Worm (Caenorhabditis elegans) whole organism, young adult: Measurements from ENCODE around the gene rab-21.
A peak's percentile ranks its signal among the peaks of the same experiment; 100 is the strongest.

Experiments
- B0035.1 ChIP-seq: sonication (generic microtip); optimal IDR thresholded peaks from 2 replicates; lab custom pipeline; 2016; ENCODE audit warnings: missing genetic modification characterization, mild to moderate bottlenecking, missing compliant biosample characterization, missing genotype, missing genetic modification reagents
- C17E4.6 ChIP-seq: fragments of 200-800 bp; sonication (Bioruptor generic); IDR thresholded peaks from 2 replicates; pipeline ENCODE4 v1.3.6; 2022; ENCODE audit warnings: missing genetic modification reagents, missing genetic modification characterization, missing compliant biosample characterization
- F10E7.11 ChIP-seq: sonication (generic microtip); optimal IDR thresholded peaks from 2 replicates; lab custom pipeline; 2017; ENCODE audit warnings: mild to moderate bottlenecking, missing genetic modification characterization, moderate library complexity, missing compliant biosample characterization
- F23B12.7 ChIP-seq: sonication (generic microtip); optimal IDR thresholded peaks from 2 replicates; lab custom pipeline; 2017; ENCODE audit warnings: missing genetic modification characterization, mild to moderate bottlenecking, missing compliant biosample characterization, antibody characterized with exemption, moderate library complexity; ENCODE audit not compliant: insufficient read depth
- F39B2.1 ChIP-seq: fragments of 200-800 bp; sonication (Bioruptor generic); IDR thresholded peaks from 2 replicates; pipeline ENCODE4 v1.3.6; 2022; ENCODE audit warnings: missing genetic modification reagents, missing genetic modification characterization, missing compliant biosample characterization
- T26A5.8 ChIP-seq: sonication (generic microtip); optimal IDR thresholded peaks from 2 replicates; lab custom pipeline; 2016; ENCODE audit warnings: missing genetic modification characterization, missing compliant biosample characterization
- Y53G8AR.9 ChIP-seq: fragments of 200-800 bp; sonication (Bioruptor generic); conservative IDR thresholded peaks from 2 replicates; pipeline ENCODE4 v1.3.6; 2022; ENCODE audit warnings: missing genetic modification reagents, missing genetic modification characterization, missing compliant biosample characterization
- akir-1 ChIP-seq: fragments of 200-800 bp; sonication (Bioruptor generic); optimal IDR thresholded peaks from 2 replicates; lab custom pipeline; 2018; ENCODE audit warnings: mild to moderate bottlenecking, missing genetic modification characterization, moderate library complexity, missing compliant biosample characterization
- ama-1 ChIP-seq, 3 experiments: fragments of 150-350 bp in 1 of 3; sonication (generic microtip) in 2 of 3; optimal IDR thresholded peaks; 2 replicates each; lab custom pipeline; 2014 to 2018; ENCODE audit warnings: missing biosample characterization in 2 of 3, missing genetic modification characterization in 2 of 3, missing genetic modification reagents in 2 of 3
- athp-1 ChIP-seq: sonication (generic microtip); optimal IDR thresholded peaks from 2 replicates; lab custom pipeline; 2017; ENCODE audit warnings: mild to moderate bottlenecking, missing genetic modification characterization, missing compliant biosample characterization
- bed-2 ChIP-seq: fragments of 200-800 bp; sonication (Bioruptor generic); IDR thresholded peaks from 2 replicates; pipeline ENCODE4 v1.3.6; 2022; ENCODE audit warnings: missing genetic modification reagents, missing genetic modification characterization, missing compliant biosample characterization
- ccch-3 ChIP-seq: fragments of 200-800 bp; sonication (Bioruptor generic); optimal IDR thresholded peaks from 2 replicates; lab custom pipeline; 2018; ENCODE audit warnings: mild to moderate bottlenecking, missing genetic modification characterization, missing compliant biosample characterization
- cebp-1 ChIP-seq, 2 experiments: fragments of 200-800 bp in 1 of 2; sonication (Bioruptor generic) in 1 of 2; sonication (generic microtip) in 1 of 2; IDR thresholded peaks in 1 of 2; optimal IDR thresholded peaks in 1 of 2; 2 replicates each; pipeline versions ENCODE4 v1.3.6 to Lab custom; 2017 to 2022; ENCODE audit warnings: missing compliant biosample characterization in 2 of 2, missing genetic modification characterization in 2 of 2, mild to moderate bottlenecking in 1 of 2, missing genetic modification reagents in 1 of 2, moderate library complexity in 1 of 2
- ceh-100 ChIP-seq: fragments of 200-800 bp; sonication (Bioruptor generic); IDR thresholded peaks from 2 replicates; pipeline ENCODE4 v1.3.6; 2022; ENCODE audit warnings: missing genetic modification reagents, missing genetic modification characterization, missing compliant biosample characterization
- ceh-27 ChIP-seq: fragments of 200-800 bp; sonication (Bioruptor generic); optimal IDR thresholded peaks from 2 replicates; lab custom pipeline; 2018; ENCODE audit warnings: mild to moderate bottlenecking, missing genetic modification characterization, moderate library complexity, missing compliant biosample characterization
- dox-1 ChIP-seq: fragments of 200-800 bp; sonication (Bioruptor generic); IDR thresholded peaks from 2 replicates; pipeline ENCODE4 v1.3.6; 2022; ENCODE audit warnings: missing genetic modification reagents, missing genetic modification characterization, missing compliant biosample characterization
- ets-4 ChIP-seq: fragments of 200-800 bp; sonication (Bioruptor generic); optimal IDR thresholded peaks from 2 replicates; lab custom pipeline; 2018; ENCODE audit warnings: mild to moderate bottlenecking, missing genetic modification characterization, missing compliant biosample characterization
- him-1 ChIP-seq: sonication (generic microtip); optimal IDR thresholded peaks from 2 replicates; lab custom pipeline; 2016; ENCODE audit warnings: missing genotype, missing genetic modification reagents, missing genetic modification characterization, missing compliant biosample characterization
- hmg-1.2 ChIP-seq: fragments of 200-800 bp; sonication (Bioruptor generic); IDR thresholded peaks from 2 replicates; pipeline ENCODE4 v1.3.6; 2022; ENCODE audit warnings: missing genetic modification reagents, missing genetic modification characterization, missing compliant biosample characterization
- hmg-20 ChIP-seq: fragments of 200-800 bp; sonication (Bioruptor generic); IDR thresholded peaks from 2 replicates; pipeline ENCODE4 v1.3.6; 2022; ENCODE audit warnings: missing genetic modification reagents, missing genetic modification characterization, missing compliant biosample characterization
- hsf-1 ChIP-seq: fragments of 200-800 bp; sonication (Bioruptor generic); IDR thresholded peaks from 2 replicates; pipeline ENCODE4 v1.3.6; 2022; ENCODE audit warnings: missing genetic modification reagents, missing genetic modification characterization, missing compliant biosample characterization
- lag-1 ChIP-seq: fragments of 200-800 bp; sonication (Bioruptor generic); IDR thresholded peaks from 2 replicates; pipeline ENCODE4 v1.3.6; 2022; ENCODE audit warnings: missing genetic modification reagents, missing genetic modification characterization, missing compliant biosample characterization
- let-526 ChIP-seq: fragments of 200-800 bp; sonication (Bioruptor generic); IDR thresholded peaks from 2 replicates; pipeline ENCODE4 v1.3.6; 2022; ENCODE audit warnings: missing genetic modification reagents, missing genetic modification characterization, missing compliant biosample characterization
- lir-1 ChIP-seq: fragments of 200-800 bp; sonication (Bioruptor generic); conservative IDR thresholded peaks from 2 replicates; pipeline ENCODE4 v1.3.6; 2022; ENCODE audit warnings: missing genetic modification reagents, missing genetic modification characterization, missing compliant biosample characterization
- lsy-27 ChIP-seq: sonication (generic microtip); optimal IDR thresholded peaks from 2 replicates; lab custom pipeline; 2017; ENCODE audit warnings: missing genetic modification characterization, mild to moderate bottlenecking, missing compliant biosample characterization, antibody characterized with exemption, missing genotype, borderline replicate concordance; ENCODE audit not compliant: insufficient read depth
- mel-28 ChIP-seq: sonication (generic microtip); optimal IDR thresholded peaks from 2 replicates; lab custom pipeline; 2016; ENCODE audit warnings: borderline replicate concordance, mild to moderate bottlenecking, missing genetic modification characterization, missing compliant biosample characterization
- mxl-1 ChIP-seq: sonication (generic microtip); optimal IDR thresholded peaks from 2 replicates; lab custom pipeline; 2016; ENCODE audit warnings: missing genetic modification characterization, missing compliant biosample characterization
- nfyb-1 ChIP-seq: fragments of 200-800 bp; sonication (Bioruptor generic); IDR thresholded peaks from 2 replicates; pipeline ENCODE4 v1.3.6; 2022; ENCODE audit warnings: missing genetic modification reagents, missing genetic modification characterization, missing compliant biosample characterization
- nhr-27 ChIP-seq: fragments of 200-800 bp; sonication (Bioruptor generic); optimal IDR thresholded peaks from 2 replicates; lab custom pipeline; 2018; ENCODE audit warnings: mild to moderate bottlenecking, missing genetic modification characterization, moderate library complexity, missing compliant biosample characterization
- nhr-80 ChIP-seq: sonication (generic microtip); optimal IDR thresholded peaks from 2 replicates; lab custom pipeline; 2016; ENCODE audit warnings: missing genetic modification characterization, missing compliant biosample characterization
- pbrm-1 ChIP-seq: fragments of 200-800 bp; sonication (Bioruptor generic); IDR thresholded peaks from 2 replicates; pipeline ENCODE4 v1.3.6; 2022; ENCODE audit warnings: missing genetic modification reagents, missing genetic modification characterization, missing compliant biosample characterization
- rcor-1 ChIP-seq: fragments of 200-800 bp; sonication (Bioruptor generic); IDR thresholded peaks from 2 replicates; pipeline ENCODE4 v1.3.6; 2022; ENCODE audit warnings: missing genetic modification reagents, missing genetic modification characterization, missing compliant biosample characterization
- rec-8 ChIP-seq, 2 experiments: sonication (generic microtip); optimal IDR thresholded peaks; 2 replicates each; lab custom pipeline; 2016; ENCODE audit warnings: mild to moderate bottlenecking in 2 of 2, missing genetic modification characterization in 2 of 2, missing genetic modification reagents in 2 of 2, missing genotype in 2 of 2, missing biosample characterization in 1 of 2, missing compliant biosample characterization in 1 of 2, moderate library complexity in 1 of 2
- rpc-1 ChIP-seq, 2 experiments: fragments of 150-350 bp in 1 of 2; sonication (generic microtip) in 1 of 2; optimal IDR thresholded peaks; 2 replicates each; lab custom pipeline; 2014 to 2018; ENCODE audit warnings: missing biosample characterization in 1 of 2, missing genetic modification characterization in 1 of 2, missing genetic modification reagents in 1 of 2, missing genotype in 1 of 2
- sea-2 ChIP-seq: fragments of 200-800 bp; sonication (Bioruptor generic); IDR thresholded peaks from 2 replicates; pipeline ENCODE4 v1.3.6; 2022; ENCODE audit warnings: missing genetic modification characterization, missing compliant biosample characterization
- snpc-1.3 ChIP-seq: sonication (generic microtip); optimal IDR thresholded peaks from 2 replicates; lab custom pipeline; 2017; ENCODE audit warnings: missing genetic modification characterization, mild to moderate bottlenecking, missing compliant biosample characterization, antibody characterized with exemption, moderate library complexity, missing genotype, missing genetic modification reagents; ENCODE audit not compliant: insufficient read depth
- snpc-3.4 ChIP-seq: sonication (generic microtip); optimal IDR thresholded peaks from 2 replicates; lab custom pipeline; 2017; ENCODE audit warnings: missing genetic modification characterization, mild to moderate bottlenecking, missing compliant biosample characterization, antibody characterized with exemption, moderate library complexity, missing genotype, missing genetic modification reagents
- tbp1 ChIP-seq: fragments of 200-800 bp; sonication (Bioruptor generic); optimal IDR thresholded peaks from 2 replicates; lab custom pipeline; 2018; ENCODE audit warnings: mild to moderate bottlenecking, missing genetic modification characterization, missing compliant biosample characterization
- tbx-9 ChIP-seq: sonication (generic microtip); optimal IDR thresholded peaks from 2 replicates; lab custom pipeline; 2016; ENCODE audit warnings: borderline replicate concordance, missing genetic modification characterization, inconsistent platforms, missing compliant biosample characterization
- tlf-1 ChIP-seq: fragments of 200-800 bp; sonication (Bioruptor generic); optimal IDR thresholded peaks from 2 replicates; lab custom pipeline; 2018; ENCODE audit warnings: mild to moderate bottlenecking, missing genetic modification characterization, missing compliant biosample characterization
- unc-62 ChIP-seq: fragments of 150-350 bp; optimal IDR thresholded peaks from 2 replicates; lab custom pipeline; 2014; ENCODE audit warnings: missing biosample characterization, missing genetic modification reagents, missing genetic modification characterization
- ztf-18 ChIP-seq: sonication (generic microtip); optimal IDR thresholded peaks from 2 replicates; lab custom pipeline; 2016; ENCODE audit warnings: missing genotype, mild to moderate bottlenecking, missing genetic modification characterization, missing compliant biosample characterization
- ztf-25 ChIP-seq: fragments of 200-800 bp; sonication (Bioruptor generic); IDR thresholded peaks from 2 replicates; pipeline ENCODE4 v1.3.6; 2022; ENCODE audit warnings: missing genetic modification reagents, missing genetic modification characterization, missing compliant biosample characterization

Gene rab-21

DNA sequence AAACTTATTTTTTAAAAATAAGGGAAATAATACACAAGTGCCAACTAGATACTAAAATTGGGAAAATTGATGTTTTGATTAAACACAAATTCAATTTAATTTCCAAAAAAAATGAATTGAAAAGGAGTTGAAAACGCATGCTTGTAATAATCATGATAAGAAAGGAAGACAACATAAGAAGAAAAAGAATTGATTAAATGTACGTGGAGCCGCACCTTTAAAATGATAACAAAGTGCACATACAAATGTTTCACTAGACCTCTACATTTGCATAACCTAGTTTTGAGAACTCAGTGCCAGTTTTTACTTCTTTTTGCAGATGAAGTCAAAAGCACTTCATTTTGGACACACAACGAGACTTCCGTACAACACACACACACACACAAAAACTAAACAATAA is 46.9 kb upstream of the rab-21 start:
- TF ChIP-seq nhr-80 (peak; percentile 55), B0035.1 (no peak)

DNA sequence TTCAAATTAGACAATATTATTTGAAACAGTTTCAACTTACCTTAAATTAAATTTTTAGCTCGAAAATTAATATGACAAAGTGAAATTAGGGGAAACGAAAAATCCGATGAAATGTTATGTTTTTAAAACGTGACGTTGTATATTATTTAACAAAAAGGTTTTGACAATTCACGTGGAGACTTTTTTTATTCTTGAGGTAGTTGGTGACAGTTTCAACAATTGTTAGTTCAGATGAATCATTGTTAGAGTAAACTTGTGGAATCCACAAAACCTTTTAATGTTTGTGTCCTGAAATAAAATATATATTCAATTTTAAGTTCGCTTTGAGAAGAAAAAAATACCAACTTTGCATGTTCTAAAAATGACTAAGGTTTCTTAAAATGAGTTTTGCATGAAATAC is 44.7 kb upstream of the rab-21 start, which contains the start of gene fut-1:
TSS of gene fut-1 (minus strand) at position 101 of the 400 bp plus-strand sequence.
- TF ChIP-seq ztf-25 (GFP tag; lab: Robert Waterston, UW), result no peak
- TF ChIP-seq T26A5.8 (tag; lab: Kevin White, UChicago), result no peak
- TF ChIP-seq sea-2, result no peak
- TF ChIP-seq mxl-1 (tag; lab: Kevin White, UChicago), result no peak
- no peak for TF ChIP-seq nhr-27
- TF ChIP-seq tbx-9 (tag; lab: Kevin White, UChicago), result no peak
- no peak for TF ChIP-seq rpc-1 (optimal IDR thresholded peaks at IDR 0.05; lab: Kevin White, UChicago)
- no peak for TF ChIP-seq rpc-1 (tag; optimal IDR thresholded peaks at IDR 0.05; lab: Kevin White, UChicago)
- TF ChIP-seq ceh-100 (GFP tag; lab: Robert Waterston, UW), result no peak
- TF ChIP-seq ztf-18 (tag; lab: Kevin White, UChicago), result no peak
- TF ChIP-seq ceh-27 (GFP tag; lab: Kevin White, UChicago), result no peak
- TF ChIP-seq bed-2 (GFP tag; lab: Robert Waterston, UW), result no peak
- TF ChIP-seq rec-8 (tag; optimal IDR thresholded peaks at IDR 0.05; lab: Kevin White, UChicago), result no peak
- TF ChIP-seq snpc-3.4 (tag; lab: Kevin White, UChicago), result no peak
- no peak for TF ChIP-seq dox-1 (GFP tag; lab: Robert Waterston, UW)
- TF ChIP-seq him-1, result no peak
- TF ChIP-seq, all 124 proteins: peak for 0

DNA sequence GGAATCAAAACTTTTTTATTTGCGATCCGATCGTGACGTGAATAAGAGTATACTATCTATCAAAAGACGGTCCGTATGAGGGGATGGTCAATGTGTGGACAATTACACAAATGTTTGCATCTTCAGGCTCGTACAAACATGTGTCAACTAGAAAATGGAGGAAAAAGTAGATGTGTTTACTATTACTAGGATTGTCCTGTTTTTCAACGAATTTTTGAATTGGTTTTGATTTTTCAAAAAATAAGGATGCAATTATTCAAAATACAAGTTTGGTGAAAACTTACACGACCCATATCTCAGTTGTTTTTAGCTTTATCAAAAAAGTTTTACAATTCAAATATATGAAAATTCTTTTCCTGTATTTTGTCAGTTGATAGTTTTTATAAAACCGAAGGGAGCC is 40.5 kb upstream of the rab-21 start, which contains the start of gene K08F8.7:
TSS of gene K08F8.7 (minus strand) at position 101 of the 400 bp plus-strand sequence.
- no peak for TF ChIP-seq akir-1
- TF ChIP-seq ama-1 (optimal IDR thresholded peaks at IDR 0.05; lab: Kevin White, UChicago), result no peak
- TF ChIP-seq ama-1 (GFP tag; optimal IDR thresholded peaks at IDR 0.05; lab: Kevin White, UChicago), result no peak
- TF ChIP-seq lsy-27 (tag; lab: Kevin White, UChicago), result no peak
- TF ChIP-seq C17E4.6 (GFP tag; lab: Robert Waterston, UW), result no peak
- TF ChIP-seq unc-62 (GFP tag; lab: Kevin White, UChicago), result no peak
- TF ChIP-seq tlf-1, result no peak
- no peak for TF ChIP-seq F39B2.1 (GFP tag; lab: Robert Waterston, UW)
- TF ChIP-seq ets-4 (GFP tag; lab: Kevin White, UChicago), result no peak
- no peak for TF ChIP-seq F23B12.7 (tag; lab: Kevin White, UChicago)
- TF ChIP-seq rpc-1 (optimal IDR thresholded peaks at IDR 0.05; lab: Kevin White, UChicago), result no peak
- TF ChIP-seq rpc-1 (tag; optimal IDR thresholded peaks at IDR 0.05; lab: Kevin White, UChicago), result no peak
- TF ChIP-seq hsf-1, result no peak
- no peak for TF ChIP-seq rcor-1 (GFP tag; lab: Robert Waterston, UW)
- TF ChIP-seq pbrm-1 (GFP tag; lab: Robert Waterston, UW), result no peak
- TF ChIP-seq hmg-20 (GFP tag; lab: Robert Waterston, UW), result no peak
- no peak for TF ChIP-seq let-526 (GFP tag; lab: Robert Waterston, UW)
- TF ChIP-seq ztf-18 (tag; lab: Kevin White, UChicago), result no peak
- no peak for TF ChIP-seq athp-1
- no peak for TF ChIP-seq mxl-1 (tag; lab: Kevin White, UChicago)
- no peak for TF ChIP-seq tbp1

DNA sequence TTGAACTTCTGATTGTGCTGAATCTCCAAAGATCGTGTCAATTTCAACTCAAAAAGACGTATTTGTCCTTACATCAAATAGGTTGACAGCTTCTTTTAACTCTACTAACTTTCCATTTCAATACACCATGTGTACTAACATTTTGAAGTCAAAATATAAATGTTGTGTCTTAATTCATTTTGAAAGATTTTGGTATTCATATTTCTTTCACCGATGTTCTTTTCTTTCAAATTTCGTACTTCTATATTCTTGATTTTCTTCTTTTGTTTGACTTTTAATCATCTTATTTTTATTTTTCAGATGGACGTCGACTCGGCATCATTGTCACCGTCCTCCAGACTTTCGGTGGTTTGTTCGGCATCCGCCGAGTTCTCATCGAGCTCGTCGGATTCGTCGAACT is 36.9 kb upstream of the rab-21 start, which contains the start of gene atf-2:
TSS of gene atf-2 (plus strand) at position 301 of the 400 bp plus-strand sequence.
- no peak for TF ChIP-seq lag-1
- no peak for TF ChIP-seq hmg-1.2 (GFP tag; lab: Robert Waterston, UW)
- TF ChIP-seq pbrm-1 (GFP tag; lab: Robert Waterston, UW), result no peak
- TF ChIP-seq mel-28 (tag; lab: Kevin White, UChicago), result no peak
- no peak for TF ChIP-seq lir-1 (GFP tag; lab: Robert Waterston, UW)
- TF ChIP-seq ccch-3 (GFP tag; lab: Kevin White, UChicago), result no peak
- no peak for TF ChIP-seq snpc-1.3
- no peak for TF ChIP-seq cebp-1 (GFP tag; IDR thresholded peaks at IDR 0.05; lab: Robert Waterston, UW)
- no peak for TF ChIP-seq cebp-1 (tag; optimal IDR thresholded peaks at IDR 0.05; lab: Kevin White, UChicago)
- TF ChIP-seq F10E7.11 (tag; lab: Kevin White, UChicago), result no peak
- no peak for TF ChIP-seq unc-62 (GFP tag; lab: Kevin White, UChicago)
- TF ChIP-seq Y53G8AR.9 (GFP tag; lab: Robert Waterston, UW), result no peak
- no peak for TF ChIP-seq tlf-1
- no peak for TF ChIP-seq nfyb-1 (GFP tag; lab: Robert Waterston, UW)
